Fruit fly (Drosophila melanogaster) whole organism, adult: ENCODE results near the gene fzy.

Experiments
- CG11617 ChIP-seq: fragments of 200-800 bp; sonication (Bioruptor generic); optimal IDR thresholded peaks from 2 replicates; lab custom pipeline; 2017; ENCODE audit warnings: mild to moderate bottlenecking, missing biosample characterization, missing genetic modification reagents, missing genetic modification characterization
- CG12768 ChIP-seq: fragments of 200-800 bp; sonication (Bioruptor generic); optimal IDR thresholded peaks from 2 replicates; lab custom pipeline; 2017; ENCODE audit warnings: missing biosample characterization, missing genetic modification characterization, mild to moderate bottlenecking, moderate library complexity, missing genetic modification reagents
- CG14711 ChIP-seq: fragments of 200-800 bp; sonication (Bioruptor generic); optimal IDR thresholded peaks from 2 replicates; lab custom pipeline; 2018; ENCODE audit warnings: missing biosample characterization, mild to moderate bottlenecking, missing genetic modification characterization, moderate library complexity
- CG1620 ChIP-seq: fragments of 200-800 bp; sonication (Bioruptor generic); optimal IDR thresholded peaks from 2 replicates; lab custom pipeline; 2016; ENCODE audit warnings: missing biosample characterization, missing genetic modification characterization
- CG33017 ChIP-seq: fragments of 200-800 bp; sonication (Bioruptor generic); optimal IDR thresholded peaks from 2 replicates; lab custom pipeline; 2018; ENCODE audit warnings: missing biosample characterization, mild to moderate bottlenecking, missing genetic modification characterization, moderate library complexity
- CG5204 ChIP-seq: fragments of 200-800 bp; sonication (Bioruptor generic); optimal IDR thresholded peaks from 2 replicates; lab custom pipeline; 2016; ENCODE audit warnings: missing biosample characterization, missing genetic modification characterization
- CG7045 ChIP-seq: fragments of 200-800 bp; sonication (Bioruptor generic); optimal IDR thresholded peaks from 2 replicates; lab custom pipeline; 2017; ENCODE audit warnings: missing biosample characterization, mild to moderate bottlenecking, missing genetic modification characterization
- CG7101 ChIP-seq: fragments of 200-800 bp; sonication (Bioruptor generic); optimal IDR thresholded peaks from 2 replicates; lab custom pipeline; 2018; ENCODE audit warnings: missing biosample characterization, mild to moderate bottlenecking, missing genetic modification characterization, moderate library complexity
- Clk ChIP-seq: fragments of 200-800 bp; sonication (Bioruptor generic); optimal IDR thresholded peaks from 2 replicates; lab custom pipeline; 2017; ENCODE audit warnings: missing biosample characterization, missing genetic modification characterization
- Crg-1 ChIP-seq: fragments of 200-800 bp; sonication (Bioruptor generic); optimal IDR thresholded peaks from 2 replicates; lab custom pipeline; 2016; ENCODE audit warnings: missing biosample characterization, missing genetic modification characterization
- Hr96 ChIP-seq: fragments of 200-800 bp; sonication (Bioruptor generic); optimal IDR thresholded peaks from 2 replicates; lab custom pipeline; 2016; ENCODE audit warnings: missing biosample characterization, missing genetic modification characterization
- Mnt ChIP-seq: fragments of 200-800 bp; sonication (Bioruptor generic); optimal IDR thresholded peaks from 2 replicates; lab custom pipeline; 2016; ENCODE audit warnings: missing biosample characterization, mild to moderate bottlenecking, missing genetic modification characterization
- bab1 ChIP-seq: fragments of 200-800 bp; sonication (Bioruptor generic); optimal IDR thresholded peaks from 3 replicates; lab custom pipeline; 2019; ENCODE audit warnings: missing biosample characterization, mild to moderate bottlenecking, missing genetic modification characterization, moderate library complexity
- cic ChIP-seq: fragments of 200-800 bp; sonication (Bioruptor generic); optimal IDR thresholded peaks from 2 replicates; lab custom pipeline; 2017; ENCODE audit warnings: missing biosample characterization, mild to moderate bottlenecking, missing genetic modification characterization, moderate library complexity
- cnc ChIP-seq, 2 experiments: fragments of >200 bp; optimal IDR thresholded peaks; 2 replicates each; lab custom pipeline; 2017
- kay ChIP-seq: fragments of 200-800 bp; sonication (Bioruptor generic); peaks from one replicate; lab custom pipeline; 2016; ENCODE audit warnings: missing biosample characterization, missing genetic modification characterization, borderline replicate concordance
- ovo ChIP-seq: fragments of 200-800 bp; sonication (Bioruptor generic); optimal IDR thresholded peaks from 2 replicates; lab custom pipeline; 2016; ENCODE audit warnings: missing biosample characterization, missing genetic modification characterization
- pad ChIP-seq: fragments of 200-800 bp; sonication (Bioruptor generic); optimal IDR thresholded peaks from 3 replicates; lab custom pipeline; 2017; ENCODE audit warnings: missing biosample characterization, missing genetic modification characterization, mild to moderate bottlenecking, moderate library complexity, missing genetic modification reagents
- tj ChIP-seq: fragments of 200-800 bp; sonication (Bioruptor generic); optimal IDR thresholded peaks from 3 replicates; lab custom pipeline; 2017; ENCODE audit warnings: missing biosample characterization, mild to moderate bottlenecking, missing genetic modification characterization, moderate library complexity
- toe ChIP-seq: fragments of 200-800 bp; sonication (Bioruptor generic); optimal IDR thresholded peaks from 2 replicates; lab custom pipeline; 2016; ENCODE audit warnings: missing biosample characterization, missing genetic modification characterization

The fzy gene

DNA sequence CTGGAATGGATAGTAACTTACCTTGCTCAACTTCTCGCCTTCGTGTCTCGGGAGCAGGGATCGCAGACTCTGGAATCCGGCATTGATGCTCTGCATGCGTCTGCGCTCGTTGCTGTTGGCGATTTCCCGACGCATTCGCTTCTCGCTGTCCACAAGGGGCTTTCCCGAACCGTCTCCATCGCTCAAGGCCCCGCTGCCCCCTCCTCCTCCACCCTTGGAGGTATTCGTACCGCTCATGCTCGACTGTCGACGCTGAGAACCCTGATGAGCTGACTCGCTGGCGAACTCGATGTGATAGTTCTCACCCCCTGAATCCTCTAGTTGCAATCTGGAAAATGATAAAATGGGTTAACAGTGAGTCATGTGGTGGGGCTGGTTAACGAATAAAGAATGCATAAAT is 31.9 kb upstream of the fzy start:
- TF ChIP-seq CG7101 (tag; lab: Kevin White, UChicago) (no peak), Crg-1 (GFP tag; lab: Kevin White, UChicago) (no peak), CG12768 (GFP tag; lab: Kevin White, UChicago) (no peak), CG7045 (GFP tag; lab: Kevin White, UChicago) (no peak), bab1 (GFP tag; lab: Kevin White, UChicago) (no peak), CG14711 (tag; lab: Kevin White, UChicago) (no peak), CG33017 (no peak), pad (GFP tag; lab: Kevin White, UChicago) (no peak), Clk (GFP tag; lab: Kevin White, UChicago) (no peak), ovo (GFP tag; lab: Kevin White, UChicago) (no peak), Hr96 (GFP tag; lab: Kevin White, UChicago) (no peak), cic (GFP tag; lab: Kevin White, UChicago) (no peak), toe (GFP tag; lab: Kevin White, UChicago) (no peak), CG1620 (GFP tag; lab: Kevin White, UChicago) (no peak), Mnt (no peak), CG11617 (GFP tag; lab: Kevin White, UChicago) (no peak), kay (no peak), cnc (optimal IDR thresholded peaks at IDR 0.05; lab: Kevin White, UChicago) (no peak), tj (GFP tag; lab: Kevin White, UChicago) (no peak)

DNA sequence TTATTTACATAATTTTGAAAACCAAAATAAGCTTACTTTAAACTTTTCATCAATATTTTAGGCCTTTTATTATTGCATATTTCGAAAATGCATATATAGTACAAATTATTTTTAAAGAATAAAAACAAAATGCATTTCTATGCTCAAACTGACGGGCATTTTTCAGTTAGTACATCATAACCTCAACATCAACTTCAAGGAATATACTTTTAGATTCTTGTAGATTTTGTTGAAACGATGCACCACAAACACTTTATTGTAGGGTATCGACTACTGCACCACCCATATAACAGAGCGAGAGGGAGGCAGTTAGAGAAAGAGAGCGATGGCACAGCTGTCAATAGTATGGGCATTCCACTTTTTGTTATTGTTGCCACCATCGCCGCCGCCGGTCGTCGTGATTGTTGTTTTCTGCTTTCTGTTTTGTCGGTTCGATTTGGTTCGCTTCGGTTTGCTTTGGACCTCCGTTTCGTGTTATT is 30.9 kb upstream of the fzy start:
- TF ChIP-seq Mnt (peak; percentile 56), kay (no peak), CG5204 (peak; percentile 83), CG11617 (GFP tag; lab: Kevin White, UChicago) (peak; percentile 57), Crg-1 (GFP tag; lab: Kevin White, UChicago) (no peak), CG12768 (GFP tag; lab: Kevin White, UChicago) (peak; percentile 23), Clk (GFP tag; lab: Kevin White, UChicago) (no peak), cnc (optimal IDR thresholded peaks at IDR 0.05; lab: Kevin White, UChicago) (no peak), CG7045 (GFP tag; lab: Kevin White, UChicago) (peak; percentile 73), ovo (GFP tag; lab: Kevin White, UChicago) (no peak), CG14711 (tag; lab: Kevin White, UChicago) (peak; percentile 67), bab1 (GFP tag; lab: Kevin White, UChicago) (peak; percentile 79), tj (GFP tag; lab: Kevin White, UChicago) (peak; percentile 72), CG1620 (GFP tag; lab: Kevin White, UChicago) (peak; percentile 51), CG33017 (peak; percentile 81), Hr96 (GFP tag; lab: Kevin White, UChicago) (peak; percentile 63), cic (GFP tag; lab: Kevin White, UChicago) (peak; percentile 59), CG7101 (tag; lab: Kevin White, UChicago) (peak; percentile 71), pad (GFP tag; lab: Kevin White, UChicago) (peak; percentile 59), toe (GFP tag; lab: Kevin White, UChicago) (peak; percentile 69)

DNA sequence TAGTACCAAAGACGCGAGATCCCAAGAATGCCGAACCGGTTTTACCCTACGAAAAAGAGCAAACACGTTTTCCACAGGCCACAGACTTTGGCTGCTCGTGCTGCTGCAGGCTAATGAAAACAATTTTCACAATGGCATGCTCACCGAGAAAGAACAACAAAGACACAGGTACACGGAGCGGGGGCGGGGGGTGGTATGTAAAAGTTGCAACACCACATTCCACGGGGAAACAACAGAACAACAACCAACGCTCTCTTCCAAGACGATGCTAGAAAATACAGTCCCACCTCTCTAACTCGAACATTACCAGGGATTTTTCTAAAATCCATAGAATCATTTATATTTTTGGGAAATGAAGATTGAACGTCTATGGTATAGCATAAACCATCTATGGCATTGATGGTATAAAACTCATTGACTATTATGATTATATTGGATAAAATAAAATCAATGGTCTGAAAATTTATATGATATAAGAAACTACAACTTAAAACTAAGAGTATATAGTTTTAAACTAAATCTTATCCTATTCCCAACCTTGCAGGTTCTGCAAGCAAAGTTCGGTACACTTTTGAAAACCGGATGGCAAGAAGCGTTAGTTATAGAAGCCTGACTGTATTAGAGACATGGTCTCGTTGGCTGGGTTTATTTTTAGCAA is 29.2 kb upstream of the fzy start:
- no peak for TF ChIP-seq ovo (GFP tag; lab: Kevin White, UChicago)
- no peak for TF ChIP-seq Hr96 (GFP tag; lab: Kevin White, UChicago)
- TF ChIP-seq cnc (optimal IDR thresholded peaks at IDR 0.05; lab: Kevin White, UChicago) = no peak
- no peak for TF ChIP-seq CG33017
- no peak for TF ChIP-seq CG12768 (GFP tag; lab: Kevin White, UChicago)
- TF ChIP-seq Mnt = no peak
- TF ChIP-seq CG14711 (tag; lab: Kevin White, UChicago) = no peak
- no peak for TF ChIP-seq bab1 (GFP tag; lab: Kevin White, UChicago)
- TF ChIP-seq Crg-1 (GFP tag; lab: Kevin White, UChicago) = no peak
- TF ChIP-seq CG7101 (tag; lab: Kevin White, UChicago) = no peak
- TF ChIP-seq toe (GFP tag; lab: Kevin White, UChicago) = no peak
- TF ChIP-seq CG5204 = no peak
- no peak for TF ChIP-seq pad (GFP tag; lab: Kevin White, UChicago)
- TF ChIP-seq tj (GFP tag; lab: Kevin White, UChicago) = no peak

dm6 chr2L:16282077-16282471 is 28.7 kb upstream of the fzy start:
- TF ChIP-seq CG1620 (GFP tag; lab: Kevin White, UChicago) (no peak), CG7101 (tag; lab: Kevin White, UChicago) (no peak), CG14711 (tag; lab: Kevin White, UChicago) (no peak), Hr96 (GFP tag; lab: Kevin White, UChicago) (no peak), tj (GFP tag; lab: Kevin White, UChicago) (no peak), cic (GFP tag; lab: Kevin White, UChicago) (no peak), pad (GFP tag; lab: Kevin White, UChicago) (no peak), CG12768 (GFP tag; lab: Kevin White, UChicago) (no peak), CG33017 (no peak), Clk (GFP tag; lab: Kevin White, UChicago) (no peak), CG7045 (GFP tag; lab: Kevin White, UChicago) (no peak), CG5204 (no peak)

dm6 chr2L:16282856-16283255 is 27.9 kb upstream of the fzy start:
- TF ChIP-seq CG14711 (tag; lab: Kevin White, UChicago) (no peak), Mnt (no peak), CG12768 (GFP tag; lab: Kevin White, UChicago) (no peak), ovo (GFP tag; lab: Kevin White, UChicago) (no peak), kay (peak; percentile 43), tj (GFP tag; lab: Kevin White, UChicago) (peak; percentile 80), cnc (optimal IDR thresholded peaks at IDR 0.05; lab: Kevin White, UChicago) (no peak), CG7101 (tag; lab: Kevin White, UChicago) (no peak), toe (GFP tag; lab: Kevin White, UChicago) (no peak), CG5204 (no peak)
